Fruit fly (Drosophila melanogaster) whole organism, embryonic: Measurements from ENCODE around the gene CG11596.

ENCODE experiments used
- Antp ChIP-seq: fragments of 200-800 bp; sonication (Bioruptor generic); optimal IDR thresholded peaks from 3 replicates; lab custom pipeline; 2016; ENCODE audit warnings: missing biosample characterization, missing genetic modification characterization
- Bdp1 ChIP-seq: fragments of 200-800 bp; sonication (Bioruptor generic); optimal IDR thresholded peaks from 3 replicates; lab custom pipeline; 2016; ENCODE audit warnings: missing biosample characterization, missing genetic modification characterization
- Bteb2 ChIP-seq: fragments of 200-800 bp; sonication (Bioruptor generic); optimal IDR thresholded peaks from 2 replicates; lab custom pipeline; 2016; ENCODE audit warnings: missing biosample characterization, missing genetic modification characterization
- CG10366 ChIP-seq: fragments of 200-800 bp; sonication (Bioruptor generic); IDR thresholded peaks from 2 replicates; pipeline ENCODE4 v1.3.6; 2022; ENCODE audit warnings: missing biosample characterization, missing genetic modification characterization
- CG13775 ChIP-seq: fragments of 200-800 bp; sonication (Bioruptor generic); optimal IDR thresholded peaks from 3 replicates; lab custom pipeline; 2017; ENCODE audit warnings: missing biosample characterization, mild to moderate bottlenecking, missing genetic modification characterization
- CG14710 ChIP-seq: fragments of 200-800 bp; sonication (Bioruptor generic); optimal IDR thresholded peaks from 3 replicates; lab custom pipeline; 2019; ENCODE audit warnings: missing biosample characterization, mild to moderate bottlenecking, missing genetic modification characterization, moderate library complexity
- CG14860 ChIP-seq: fragments of 200-800 bp; sonication (Bioruptor generic); IDR thresholded peaks from 3 replicates; pipeline ENCODE4 v1.3.6; 2022; ENCODE audit warnings: missing biosample characterization, missing genetic modification characterization; ENCODE audit not compliant: partially characterized antibody
- CG15011 ChIP-seq: fragments of 200-800 bp; sonication (Bioruptor generic); optimal IDR thresholded peaks from 3 replicates; lab custom pipeline; 2018; ENCODE audit warnings: missing biosample characterization, mild to moderate bottlenecking, missing genetic modification characterization
- CG2129 ChIP-seq: fragments of 200-800 bp; sonication (Bioruptor generic); IDR thresholded peaks from 2 replicates; pipeline ENCODE4 v1.3.6; 2022; ENCODE audit warnings: missing biosample characterization, missing genetic modification characterization; ENCODE audit not compliant: partially characterized antibody
- CG2202 ChIP-seq: fragments of 200-800 bp; sonication (Bioruptor generic); optimal IDR thresholded peaks from 2 replicates; lab custom pipeline; 2018; ENCODE audit warnings: missing biosample characterization, mild to moderate bottlenecking, missing genetic modification characterization
- CG2875 ChIP-seq: fragments of 200-800 bp; sonication (Bioruptor generic); optimal IDR thresholded peaks from 2 replicates; lab custom pipeline; 2017; ENCODE audit warnings: missing biosample characterization, mild to moderate bottlenecking, missing genetic modification characterization, missing genetic modification reagents
- CG30020 ChIP-seq: fragments of 200-800 bp; optimal IDR thresholded peaks from 2 replicates; lab custom pipeline; 2019; ENCODE audit warnings: missing biosample characterization, mild to moderate bottlenecking, missing genetic modification characterization, moderate library complexity
- CG31441 ChIP-seq: fragments of 200-800 bp; sonication (Bioruptor generic); IDR thresholded peaks from 2 replicates; pipeline ENCODE4 v1.3.6; 2022; ENCODE audit warnings: missing biosample characterization, missing genetic modification characterization
- CG33557 ChIP-seq: fragments of 200-800 bp; sonication (Bioruptor generic); optimal IDR thresholded peaks from 2 replicates; lab custom pipeline; 2019; ENCODE audit warnings: missing biosample characterization, mild to moderate bottlenecking, missing genetic modification characterization, moderate library complexity
- CG4282 ChIP-seq: fragments of 200-800 bp; sonication (Bioruptor generic); optimal IDR thresholded peaks from 2 replicates; lab custom pipeline; 2016; ENCODE audit warnings: missing biosample characterization, missing genetic modification characterization
- CG6254 ChIP-seq: fragments of 200-800 bp; sonication (Bioruptor generic); optimal IDR thresholded peaks from 3 replicates; lab custom pipeline; 2017; ENCODE audit warnings: mild to moderate bottlenecking, missing biosample characterization, missing genetic modification reagents, missing genetic modification characterization
- CG6813 ChIP-seq: fragments of 200-800 bp; sonication (Bioruptor generic); optimal IDR thresholded peaks from 2 replicates; lab custom pipeline; 2017; ENCODE audit warnings: missing biosample characterization, missing genetic modification characterization, mild to moderate bottlenecking, moderate library complexity, missing genetic modification reagents
- CG8290 ChIP-seq, 3 experiments: fragments of 200-800 bp; sonication (Bioruptor generic); optimal IDR thresholded peaks; 2 replicates each; lab custom pipeline; 2016 to 2019; ENCODE audit warnings: missing biosample characterization in 3 of 3, missing genetic modification characterization in 3 of 3, mild to moderate bottlenecking in 2 of 3, moderate library complexity in 1 of 3
- Dad ChIP-seq: fragments of 200-800 bp; sonication (Bioruptor generic); optimal IDR thresholded peaks from 3 replicates; lab custom pipeline; 2016; ENCODE audit warnings: missing biosample characterization, missing genetic modification characterization
- Dfd ChIP-seq, 2 experiments: fragments of >200 bp; optimal IDR thresholded peaks; 2 replicates each; lab custom pipeline; 2017; ENCODE audit warnings: missing biosample characterization in 2 of 2, missing genetic modification characterization in 2 of 2
- ERR ChIP-seq: fragments of 200-800 bp; sonication (Bioruptor generic); optimal IDR thresholded peaks from 2 replicates; lab custom pipeline; 2016; ENCODE audit warnings: missing biosample characterization, missing genetic modification characterization
- Ets97D ChIP-seq: fragments of 200-800 bp; sonication (Bioruptor generic); optimal IDR thresholded peaks from 3 replicates; lab custom pipeline; 2016; ENCODE audit warnings: missing biosample characterization, missing genetic modification characterization
- GATAe ChIP-seq: fragments of 200-800 bp; sonication (Bioruptor generic); conservative IDR thresholded peaks from 2 replicates; pipeline ENCODE4 v1.3.6; 2022; ENCODE audit warnings: missing biosample characterization, missing genetic modification characterization
- Hey ChIP-seq: fragments of 200-800 bp; sonication (Bioruptor generic); optimal IDR thresholded peaks from 3 replicates; lab custom pipeline; 2018; ENCODE audit warnings: missing biosample characterization, mild to moderate bottlenecking, missing genetic modification characterization
- Mrtf ChIP-seq: fragments of 200-800 bp; sonication (Bioruptor generic); IDR thresholded peaks from 3 replicates; pipeline ENCODE4 v1.3.6; 2022; ENCODE audit warnings: missing biosample characterization, missing genetic modification characterization
- NfI ChIP-seq: fragments of 200-800 bp; sonication (Bioruptor generic); optimal IDR thresholded peaks from 3 replicates; lab custom pipeline; 2018; ENCODE audit warnings: missing biosample characterization, mild to moderate bottlenecking, missing genetic modification characterization, moderate library complexity
- Scr ChIP-seq: fragments of 200-800 bp; sonication (Bioruptor generic); IDR thresholded peaks from 2 replicates; pipeline ENCODE4 v1.3.6; 2022; ENCODE audit warnings: missing biosample characterization, missing genetic modification characterization; ENCODE audit not compliant: partially characterized antibody
- TFAM ChIP-seq: fragments of 200-800 bp; sonication (Bioruptor generic); optimal IDR thresholded peaks from 2 replicates; lab custom pipeline; 2017; ENCODE audit warnings: missing biosample characterization, missing genetic modification characterization, inconsistent platforms
- Xbp1 ChIP-seq: fragments of 200-800 bp; sonication (Bioruptor generic); optimal IDR thresholded peaks from 3 replicates; lab custom pipeline; 2016; ENCODE audit warnings: missing biosample characterization, mild to moderate bottlenecking, missing genetic modification characterization
- ac ChIP-seq: fragments of 200-800 bp; sonication (Bioruptor generic); optimal IDR thresholded peaks from 3 replicates; lab custom pipeline; 2017; ENCODE audit warnings: missing biosample characterization, mild to moderate bottlenecking, missing genetic modification characterization
- bab2 ChIP-seq: fragments of 200-800 bp; sonication (Bioruptor generic); optimal IDR thresholded peaks from 2 replicates; lab custom pipeline; 2016; ENCODE audit warnings: missing biosample characterization, missing genetic modification characterization
- bsh ChIP-seq, 2 experiments: fragments of 200-800 bp; sonication (Bioruptor generic); optimal IDR thresholded peaks; 2 replicates each; lab custom pipeline; 2017 to 2018; ENCODE audit warnings: mild to moderate bottlenecking in 2 of 2, missing biosample characterization in 2 of 2, missing genetic modification characterization in 2 of 2, moderate library complexity in 1 of 2
- dati ChIP-seq: fragments of 200-800 bp; sonication (Bioruptor generic); IDR thresholded peaks from 2 replicates; pipeline ENCODE4 v1.3.6; 2022; ENCODE audit warnings: missing biosample characterization, missing genetic modification characterization
- eve ChIP-seq, 2 experiments: fragments of >200 bp; optimal IDR thresholded peaks; 2 replicates each; lab custom pipeline; 2017; ENCODE audit warnings: missing biosample characterization in 2 of 2, missing genetic modification characterization in 2 of 2
- fd102C ChIP-seq: fragments of 200-800 bp; sonication (Bioruptor generic); optimal IDR thresholded peaks from 2 replicates; lab custom pipeline; 2018; ENCODE audit warnings: missing biosample characterization, mild to moderate bottlenecking, missing genetic modification characterization, moderate library complexity
- gce ChIP-seq: fragments of 200-800 bp; sonication (Bioruptor generic); IDR thresholded peaks from 3 replicates; pipeline ENCODE4 v1.3.6; 2022; ENCODE audit warnings: missing biosample characterization, missing genetic modification characterization
- gem ChIP-seq: fragments of 200-800 bp; sonication (Bioruptor generic); optimal IDR thresholded peaks from 2 replicates; lab custom pipeline; 2019; ENCODE audit warnings: missing biosample characterization, mild to moderate bottlenecking, missing genetic modification characterization, moderate library complexity
- grn ChIP-seq: fragments of 200-800 bp; sonication (Bioruptor generic); optimal IDR thresholded peaks from 3 replicates; lab custom pipeline; 2017; ENCODE audit warnings: missing biosample characterization, missing genetic modification characterization
- inv ChIP-seq: fragments of 200-800 bp; sonication (Bioruptor generic); IDR thresholded peaks from 2 replicates; pipeline ENCODE4 v1.3.6; 2022; ENCODE audit warnings: missing biosample characterization, missing genetic modification characterization; ENCODE audit not compliant: partially characterized antibody
- peb ChIP-seq: fragments of 200-800 bp; sonication (Bioruptor generic); IDR thresholded peaks from 2 replicates; pipeline ENCODE4 v1.3.6; 2022; ENCODE audit warnings: missing biosample characterization, missing genetic modification characterization
- pnt ChIP-seq: fragments of 200-800 bp; sonication (Bioruptor generic); optimal IDR thresholded peaks from 3 replicates; lab custom pipeline; 2016; ENCODE audit warnings: missing biosample characterization, missing genetic modification characterization
- scrt ChIP-seq: fragments of 200-800 bp; sonication (Bioruptor generic); optimal IDR thresholded peaks from 2 replicates; lab custom pipeline; 2018; ENCODE audit warnings: missing biosample characterization, mild to moderate bottlenecking, missing genetic modification characterization, moderate library complexity
- shn ChIP-seq: fragments of 200-800 bp; sonication (Bioruptor generic); optimal IDR thresholded peaks from 3 replicates; lab custom pipeline; 2016; ENCODE audit warnings: missing biosample characterization, missing genetic modification characterization
- slbo ChIP-seq: fragments of 200-800 bp; sonication (Bioruptor generic); IDR thresholded peaks from 2 replicates; pipeline ENCODE4 v1.3.6; 2022; ENCODE audit warnings: missing biosample characterization, missing genetic modification characterization
- slp2 ChIP-seq: fragments of 200-800 bp; sonication (Bioruptor generic); optimal IDR thresholded peaks from 2 replicates; lab custom pipeline; 2016; ENCODE audit warnings: missing biosample characterization, missing genetic modification characterization
- stc ChIP-seq: fragments of 200-800 bp; sonication (Bioruptor generic); IDR thresholded peaks from 2 replicates; pipeline ENCODE4 v1.3.6; 2022; ENCODE audit warnings: missing biosample characterization, missing genetic modification characterization
- tap ChIP-seq: fragments of 200-800 bp; optimal IDR thresholded peaks from 3 replicates; lab custom pipeline; 2019; ENCODE audit warnings: missing biosample characterization, mild to moderate bottlenecking, missing genetic modification characterization, moderate library complexity
- unpg ChIP-seq: fragments of 200-800 bp; sonication (Bioruptor generic); optimal IDR thresholded peaks from 3 replicates; lab custom pipeline; 2018; ENCODE audit warnings: missing biosample characterization, mild to moderate bottlenecking, missing genetic modification characterization, moderate library complexity
- zfh1 ChIP-seq: fragments of 200-800 bp; sonication (Bioruptor generic); IDR thresholded peaks from 3 replicates; pipeline ENCODE4 v1.3.6; 2022; ENCODE audit warnings: missing biosample characterization, missing genetic modification characterization

The CG11596 gene

DNA sequence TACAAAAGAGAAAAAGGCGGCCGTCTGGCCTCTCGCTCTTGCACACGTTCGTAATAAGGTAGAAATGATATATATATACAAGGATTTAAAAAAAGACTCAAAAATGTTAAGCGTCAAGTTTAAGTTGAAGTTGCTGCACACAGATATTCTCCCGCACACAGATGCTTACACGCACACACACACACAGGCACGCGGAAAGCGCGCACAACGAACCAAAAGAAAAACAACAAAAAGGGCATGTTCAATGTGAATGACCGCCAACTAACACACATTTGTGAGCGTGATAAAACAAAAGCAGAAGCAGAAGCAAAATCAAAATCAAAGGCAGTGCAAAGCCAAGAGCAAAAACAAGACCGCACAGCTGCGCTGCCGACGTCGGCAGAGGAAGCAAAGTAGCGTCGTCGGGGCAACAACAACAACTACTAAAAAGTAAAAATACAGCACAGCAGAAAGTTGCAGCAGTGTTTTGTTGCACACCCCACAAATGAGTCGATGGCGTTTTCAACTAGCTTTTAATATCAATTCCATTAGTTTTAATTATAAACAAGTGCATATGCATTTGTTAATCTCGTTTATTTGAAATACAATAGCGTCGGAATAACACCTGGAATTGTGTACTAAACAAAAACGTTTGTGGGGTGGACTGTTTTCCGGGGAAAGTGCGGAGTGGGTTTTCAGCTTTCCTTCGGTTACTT is 19.8 kb downstream of the CG11596 start (continued):
- TF ChIP-seq eve (GFP tag; optimal IDR thresholded peaks at IDR 0.05; lab: Kevin White, UChicago) (peak; percentile 88 to 98), Hey (tag; lab: Kevin White, UChicago) (peak; percentile 71), CG15011 (GFP tag; lab: Kevin White, UChicago) (peak; percentile 87), CG31441 (GFP tag; lab: Robert Waterston, UW) (peak; percentile 98), inv (GFP tag; lab: Robert Waterston, UW) (no peak), GATAe (GFP tag; lab: Robert Waterston, UW) (peak; percentile 41), Scr (no peak), pnt (GFP tag; lab: Kevin White, UChicago) (peak; percentile 95), CG2129 (GFP tag; lab: Robert Waterston, UW) (no peak), CG8290 (GFP tag; optimal IDR thresholded peaks at IDR 0.05; lab: Kevin White, UChicago) (peak; percentile 94), CG8290 (tag; optimal IDR thresholded peaks at IDR 0.05; lab: Kevin White, UChicago) (peak; percentile 94 to 96), Mrtf (GFP tag; lab: Robert Waterston, UW) (peak; percentile 94), slp2 (peak; percentile 95), unpg (peak; percentile 98), shn (peak; percentile 91), peb (GFP tag; lab: Robert Waterston, UW) (peak; percentile 94), CG30020 (tag; lab: Kevin White, UChicago) (peak; percentile 82), gce (GFP tag; lab: Robert Waterston, UW) (peak; percentile 96), slbo (GFP tag; lab: Robert Waterston, UW) (peak; percentile 90), NfI (GFP tag; lab: Kevin White, UChicago) (peak; percentile 95), CG2202 (tag; lab: Kevin White, UChicago) (peak; percentile 98), scrt (GFP tag; lab: Kevin White, UChicago) (peak; percentile 88), tap (tag; lab: Kevin White, UChicago) (peak; percentile 97), CG33557 (GFP tag; lab: Kevin White, UChicago) (peak; percentile 98), Ets97D (GFP tag; lab: Kevin White, UChicago) (peak; percentile 80), CG6813 (GFP tag; lab: Kevin White, UChicago) (peak; percentile 93), CG14860 (GFP tag; lab: Robert Waterston, UW) (no peak), CG2875 (GFP tag; lab: Kevin White, UChicago) (peak; percentile 98), ERR (GFP tag; lab: Kevin White, UChicago) (peak; percentile 84), Antp (GFP tag; lab: Kevin White, UChicago) (peak; percentile 95), ac (peak; percentile 95), CG10366 (GFP tag; lab: Robert Waterston, UW) (peak; percentile 95), stc (GFP tag; lab: Robert Waterston, UW) (peak; percentile 96), Bdp1 (GFP tag; lab: Kevin White, UChicago) (peak; percentile 89), bab2 (GFP tag; lab: Kevin White, UChicago) (peak; percentile 95), CG4282 (GFP tag; lab: Kevin White, UChicago) (peak; percentile 81), CG6254 (GFP tag; lab: Kevin White, UChicago) (peak; percentile 97), TFAM (GFP tag; lab: Kevin White, UChicago) (peak; percentile 92), zfh1 (GFP tag; lab: Robert Waterston, UW) (peak; percentile 99), Dfd (GFP tag; optimal IDR thresholded peaks at IDR 0.05; lab: Kevin White, UChicago) (no peak), Xbp1 (GFP tag; lab: Kevin White, UChicago) (peak; percentile 96), dati (GFP tag; lab: Robert Waterston, UW) (peak; percentile 93), fd102C (GFP tag; lab: Kevin White, UChicago) (peak; percentile 95), bsh (GFP tag; optimal IDR thresholded peaks at IDR 0.05; lab: Kevin White, UChicago) (peak; percentile 97 to 99), grn (GFP tag; lab: Kevin White, UChicago) (peak; percentile 68), CG13775 (peak; percentile 93), Dad (peak; percentile 90), gem (tag; lab: Kevin White, UChicago) (peak; percentile 98), Bteb2 (GFP tag; lab: Kevin White, UChicago) (peak; percentile 87), CG14710 (tag; lab: Kevin White, UChicago) (peak; percentile 98)
